Worm (Caenorhabditis elegans): ENCODE data around the gene C47A10.16.

Gene C47A10.16

DNA sequence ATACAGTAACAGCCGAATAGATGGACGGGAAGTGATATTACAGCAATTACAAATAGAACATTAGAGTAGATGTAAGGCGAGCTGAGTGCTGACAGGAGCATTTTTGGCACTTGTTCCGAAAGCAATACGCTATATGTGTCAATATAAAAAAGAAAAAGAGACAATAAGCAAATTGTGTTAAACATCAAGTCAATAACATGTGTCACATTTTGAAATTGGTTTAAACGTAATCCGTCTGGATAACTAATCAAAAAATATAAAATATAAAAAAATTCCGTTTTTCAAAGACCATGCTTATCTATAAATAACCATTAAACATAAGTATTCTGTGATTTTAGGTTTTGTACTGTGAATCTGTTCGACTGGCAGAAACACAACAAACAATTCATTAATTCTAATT, 30.7 kb upstream of the C47A10.16 start, which contains the start of gene srh-288:
Gene srh-288, minus strand, starts transcription at position 101 of the 400 bp plus-strand sequence.
- TF ChIP-seq egl-18 (GFP tag; IDR thresholded peaks at IDR 0.05) (no peak), lag-1 (GFP tag; IDR thresholded peaks at IDR 0.05) (no peak), fkh-3 (tag; optimal IDR thresholded peaks at IDR 0.05) (no peak), lir-1 (GFP tag; conservative IDR thresholded peaks at IDR 0.05) (no peak), madf-6 (GFP tag; IDR thresholded peaks at IDR 0.05) (no peak), F23B12.7 (tag; optimal IDR thresholded peaks at IDR 0.05; ENCODE audit: insufficient read depth) (no peak), D2030.7 (GFP tag; IDR thresholded peaks at IDR 0.05) (no peak), nfya-2 (GFP tag; IDR thresholded peaks at IDR 0.05) (no peak)

DNA sequence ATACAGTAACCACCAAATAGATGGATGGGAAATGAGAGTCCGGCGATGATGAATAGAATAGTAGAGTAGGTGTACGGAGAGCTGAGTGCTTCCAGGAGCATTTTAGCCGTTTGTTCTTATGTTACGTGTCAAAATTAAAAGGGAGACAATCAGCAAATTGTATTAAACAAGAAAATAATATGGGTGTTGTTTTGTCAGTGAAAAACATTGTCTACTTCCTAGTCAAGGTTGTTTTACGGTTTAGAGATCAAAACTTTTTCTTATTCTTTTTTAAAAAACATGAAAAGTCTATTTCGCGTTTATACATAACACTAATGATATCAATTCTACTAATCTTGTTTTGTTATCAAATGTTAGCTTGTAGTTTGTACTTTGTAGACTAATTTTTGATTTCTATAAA, 29.0 kb upstream of the C47A10.16 start, which contains the start of gene srh-289:
Gene srh-289, minus strand, starts transcription at position 101 of the 400 bp plus-strand sequence.
- TF ChIP-seq nhr-120 (GFP tag; IDR thresholded peaks at IDR 0.05) (no peak), zim-3 (tag; optimal IDR thresholded peaks at IDR 0.05) (no peak), rcor-1 (GFP tag; IDR thresholded peaks at IDR 0.05) (no peak), madf-10 (tag; optimal IDR thresholded peaks at IDR 0.05) (no peak), ZK185.1 (tag; optimal IDR thresholded peaks at IDR 0.05; ENCODE audit: poor library complexity, severe bottlenecking) (no peak), repo-1 (tag; optimal IDR thresholded peaks at IDR 0.05) (no peak), sea-2 (GFP tag; IDR thresholded peaks at IDR 0.05) (no peak), nfya-2 (GFP tag; IDR thresholded peaks at IDR 0.05) (no peak), bed-1 (GFP tag; IDR thresholded peaks at IDR 0.05) (no peak), lir-1 (GFP tag; conservative IDR thresholded peaks at IDR 0.05) (no peak), lsy-27 (tag; optimal IDR thresholded peaks at IDR 0.05; ENCODE audit: borderline replicate concordance, insufficient read depth) (no peak), Y53F4B.3 (GFP tag; IDR thresholded peaks at IDR 0.05) (no peak), fkh-3 (tag; optimal IDR thresholded peaks at IDR 0.05) (no peak)

DNA sequence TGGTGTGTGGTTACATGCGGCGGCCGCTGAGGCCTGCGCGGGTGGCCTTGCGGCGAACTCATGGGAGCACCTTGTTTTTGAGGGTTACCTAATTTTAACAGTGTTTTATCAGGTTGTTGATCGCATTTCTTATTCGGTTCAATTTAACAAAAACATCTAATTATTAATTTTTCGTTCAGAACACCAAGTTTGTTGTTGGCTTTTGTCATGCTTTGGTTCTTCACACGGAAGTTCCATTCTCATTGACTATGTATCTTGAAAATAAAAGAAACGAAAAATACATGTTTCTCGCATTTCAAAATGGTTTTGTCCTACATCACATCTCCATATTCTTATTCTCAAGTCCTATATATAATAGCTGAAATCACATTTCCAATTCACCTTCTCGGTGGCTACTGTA, 25.2 kb upstream of the C47A10.16 start, which contains the start of gene srh-290:
Gene srh-290, plus strand, starts transcription at position 301 of the 400 bp plus-strand sequence.
- TF ChIP-seq nfyb-1 (GFP tag; IDR thresholded peaks at IDR 0.05) (no peak), lir-1 (GFP tag; conservative IDR thresholded peaks at IDR 0.05) (no peak), dpl-1 (GFP tag; optimal IDR thresholded peaks at IDR 0.05) (no peak), chd-7 (tag; optimal IDR thresholded peaks at IDR 0.05) (no peak), zfh-2 (GFP tag; conservative IDR thresholded peaks at IDR 0.05) (no peak), rec-8 (tag; optimal IDR thresholded peaks at IDR 0.05) (no peak), ceh-91 (GFP tag; IDR thresholded peaks at IDR 0.05) (no peak)

DNA sequence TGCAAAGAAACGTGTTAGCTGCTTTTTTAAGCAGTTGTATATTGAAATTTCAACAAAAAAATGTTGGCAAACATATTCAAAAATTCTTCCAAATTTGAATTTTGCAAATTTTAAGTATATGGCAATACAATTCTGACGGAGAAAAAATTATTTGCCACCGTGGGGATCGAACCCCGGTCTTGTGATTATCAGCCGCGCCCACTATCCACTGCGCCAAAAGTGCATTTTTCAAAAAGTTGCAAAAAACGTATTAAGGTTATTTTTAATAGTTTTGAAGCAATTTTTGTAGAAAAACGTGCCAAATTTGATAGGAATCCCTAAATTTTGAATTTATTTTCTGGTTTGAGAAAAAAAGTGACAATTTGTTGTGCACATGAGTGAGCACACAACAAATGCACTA, 19.4 kb upstream of the C47A10.16 start:
- TF ChIP-seq ztf-22 (GFP tag; optimal IDR thresholded peaks at IDR 0.05), result no peak
- TF ChIP-seq tbp1 (GFP tag; optimal IDR thresholded peaks at IDR 0.05), result peak; percentile 53
- TF ChIP-seq rpc-1 (optimal IDR thresholded peaks at IDR 0.05), result no peak
- peak; percentile 41 for TF ChIP-seq rpc-1 (tag; optimal IDR thresholded peaks at IDR 0.05)

DNA sequence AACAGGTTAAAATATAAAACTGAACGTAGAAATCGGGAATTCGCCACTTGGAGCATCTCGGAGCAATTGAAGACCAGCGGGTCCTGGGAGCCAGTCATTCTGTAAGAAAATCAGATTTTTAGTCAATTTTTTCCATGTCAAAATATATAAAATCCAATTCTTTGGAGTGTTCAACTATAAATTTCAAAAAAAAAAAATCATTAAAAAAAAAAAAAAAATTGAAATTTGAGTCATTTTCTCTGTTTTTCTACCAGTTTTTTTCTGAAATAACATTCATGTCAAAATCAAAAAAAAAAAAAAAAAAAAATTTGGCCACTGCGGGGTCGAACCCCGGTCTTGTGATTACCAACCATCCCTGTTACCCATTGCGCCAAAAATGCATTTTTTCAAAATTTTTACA, 18.6 kb upstream of the C47A10.16 start, which contains the start of gene srab-12:
Gene srab-12, minus strand, starts transcription at position 101 of the 400 bp plus-strand sequence.
- TF ChIP-seq ztf-22 (GFP tag; optimal IDR thresholded peaks at IDR 0.05) (no peak), dox-1 (GFP tag; IDR thresholded peaks at IDR 0.05) (no peak), F49E8.2 (tag; optimal IDR thresholded peaks at IDR 0.05; ENCODE audit: insufficient read depth) (no peak), somi-1 (GFP tag; optimal IDR thresholded peaks at IDR 0.05) (no peak), pha-4 (tag; optimal IDR thresholded peaks at IDR 0.05) (no peak), lin-26 (GFP tag; IDR thresholded peaks at IDR 0.05) (no peak), ztf-28 (GFP tag; IDR thresholded peaks at IDR 0.05) (no peak), ceh-40 (GFP tag; IDR thresholded peaks at IDR 0.05) (no peak), snpc-1.1 (tag; optimal IDR thresholded peaks at IDR 0.05; ENCODE audit: insufficient read depth) (no peak), dpl-1 (GFP tag; optimal IDR thresholded peaks at IDR 0.05) (no peak), sptf-2 (GFP tag; optimal IDR thresholded peaks at IDR 0.05) (no peak), mes-4 (tag; optimal IDR thresholded peaks at IDR 0.05) (no peak), madf-6 (GFP tag; IDR thresholded peaks at IDR 0.05) (no peak)

All from whole organism, young adult.